In the genomic region with DNA sequence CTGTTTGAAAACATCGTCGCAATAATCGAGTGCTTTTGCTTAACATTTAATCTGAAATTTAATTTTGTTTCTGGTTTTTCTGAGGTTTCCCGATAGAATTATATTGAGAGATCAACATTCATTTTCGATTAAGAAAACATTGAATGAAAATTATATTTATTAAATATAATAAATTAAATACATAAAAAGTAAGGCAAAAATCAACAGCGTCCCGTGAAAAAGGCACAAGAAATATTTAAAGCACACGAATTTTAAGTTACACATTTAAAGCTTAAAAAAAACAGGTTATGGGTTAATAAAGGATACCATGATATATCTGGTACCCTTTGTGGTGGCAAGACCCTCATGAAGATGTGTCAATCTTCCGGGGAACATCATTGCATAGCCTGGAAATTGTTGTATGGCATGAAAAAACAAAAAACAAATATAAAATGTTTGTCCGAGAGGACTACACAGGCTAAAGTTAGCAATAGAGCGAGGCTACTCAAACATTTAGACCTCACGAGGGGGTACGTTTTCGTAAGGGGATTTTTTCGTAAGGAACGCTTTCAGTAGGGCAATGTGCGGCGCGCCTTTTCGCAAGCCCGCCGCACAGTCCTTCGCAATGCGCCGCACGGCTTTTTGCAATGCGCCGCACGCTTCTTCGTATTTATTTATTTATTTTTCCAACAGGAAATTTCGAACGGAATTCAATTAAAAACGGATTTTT, we compare ENCODE assay signal across 3 worm cellular contexts.
TF ChIP-seq lines count a peak whose summit lies in the region.
"Not testable (repeated sequence)": the region's sequence is repeated elsewhere in the genome, so short reads cannot be mapped to it uniquely, and the experiment has no call there.

A gene (minus strand): TSS at position 51 of the 709 bp plus-strand sequence.

TF ChIP-seq in whole organism, L2 larva, 48 proteins besides CTCF, POLR2A, EP300 and RAD21 (continued from another document):
- peak; percentile 74 for TF ChIP-seq C34F6.9 (tag; optimal IDR thresholded peaks at IDR 0.05; lab: Kevin White, UChicago)

TF ChIP-seq in whole organism, L4 larva, 104 proteins besides CTCF, POLR2A, EP300 and RAD21 (continued from another document):
- peak; percentile 94 for TF ChIP-seq tag-97 (GFP tag; IDR thresholded peaks at IDR 0.05; lab: Robert Waterston, UW)
- peak; percentile 83 for TF ChIP-seq unc-130 (GFP tag; optimal IDR thresholded peaks at IDR 0.05; lab: Kevin White, UChicago)
- TF ChIP-seq T26A8.4 (GFP tag; IDR thresholded peaks at IDR 0.05; lab: Robert Waterston, UW) = peak; percentile 99
- peak; percentile 27 for TF ChIP-seq nhr-28 (tag; optimal IDR thresholded peaks at IDR 0.05; lab: Kevin White, UChicago)
- not testable (repeated sequence) for TF ChIP-seq daf-16 (GFP tag; optimal IDR thresholded peaks at IDR 0.05; lab: Kevin White, UChicago)
- peak; percentile 40 for TF ChIP-seq daf-16 (tag; optimal IDR thresholded peaks at IDR 0.05; lab: Kevin White, UChicago)
- TF ChIP-seq nhr-6 (tag; optimal IDR thresholded peaks at IDR 0.05; lab: Kevin White, UChicago) = peak; percentile 69
- TF ChIP-seq F49E8.2 (tag; optimal IDR thresholded peaks at IDR 0.05; lab: Kevin White, UChicago; ENCODE audit: borderline replicate concordance) = peak; percentile 32
- TF ChIP-seq vab-7 (GFP tag; IDR thresholded peaks at IDR 0.05; lab: Robert Waterston, UW) = peak; percentile 100
- peak; percentile 94 for TF ChIP-seq mes-2 (tag; optimal IDR thresholded peaks at IDR 0.05; lab: Kevin White, UChicago; ENCODE audit: poor library complexity, severe bottlenecking)
- peak; percentile 87 for TF ChIP-seq mep-1 (tag; optimal IDR thresholded peaks at IDR 0.05; lab: Kevin White, UChicago)
- peak; percentile 84 for TF ChIP-seq T20F7.1 (GFP tag; optimal IDR thresholded peaks at IDR 0.05; lab: Kevin White, UChicago)
- TF ChIP-seq D1046.2 (GFP tag; IDR thresholded peaks at IDR 0.05; lab: Robert Waterston, UW) = peak; percentile 98
- TF ChIP-seq madf-5 (GFP tag; IDR thresholded peaks at IDR 0.05; lab: Robert Waterston, UW) = peak; percentile 62 to 95; a peak in 2 of 4 replicates
- peak; percentile 99 for TF ChIP-seq ceh-20 (GFP tag; IDR thresholded peaks at IDR 0.05; lab: Robert Waterston, UW)
- TF ChIP-seq hlh-30 (tag; optimal IDR thresholded peaks at IDR 0.05; lab: Kevin White, UChicago; ENCODE audit: insufficient read depth) = peak; percentile 68
- peak; percentile 99 for TF ChIP-seq tra-1 (GFP tag; IDR thresholded peaks at IDR 0.05; lab: Robert Waterston, UW)
- TF ChIP-seq mdt-29 (GFP tag; IDR thresholded peaks at IDR 0.05; lab: Robert Waterston, UW) = peak; percentile 96
- peak; percentile 98 for TF ChIP-seq ctbp-1 (GFP tag; IDR thresholded peaks at IDR 0.05; lab: Robert Waterston, UW)
- peak; percentile 98 for TF ChIP-seq nhr-42 (GFP tag; IDR thresholded peaks at IDR 0.05; lab: Robert Waterston, UW)
- TF ChIP-seq nhr-11 (tag; optimal IDR thresholded peaks at IDR 0.05; lab: Kevin White, UChicago) = peak; percentile 80
- TF ChIP-seq Y48G9A.11 (GFP tag; IDR thresholded peaks at IDR 0.05; lab: Robert Waterston, UW) = peak; percentile 96
- peak; percentile 96 for TF ChIP-seq lin-1 (GFP tag; IDR thresholded peaks at IDR 0.05; lab: Robert Waterston, UW)
- TF ChIP-seq dmd-8 (GFP tag; IDR thresholded peaks at IDR 0.05; lab: Robert Waterston, UW) = peak; percentile 82
- peak; percentile 81 for TF ChIP-seq F44E2.7 (GFP tag; IDR thresholded peaks at IDR 0.05; lab: Robert Waterston, UW)
- TF ChIP-seq nhr-48 (tag; optimal IDR thresholded peaks at IDR 0.05; lab: Kevin White, UChicago) = peak; percentile 57
- peak; percentile 97 for TF ChIP-seq ZK337.2 (GFP tag; IDR thresholded peaks at IDR 0.05; lab: Robert Waterston, UW)
- peak; percentile 94 for TF ChIP-seq madf-9 (GFP tag; conservative IDR thresholded peaks at IDR 0.05; lab: Robert Waterston, UW)
- TF ChIP-seq zfp-3 (GFP tag; conservative IDR thresholded peaks at IDR 0.05; lab: Robert Waterston, UW) = peak; percentile 95
- peak; percentile 71 for TF ChIP-seq hlh-11 (tag; optimal IDR thresholded peaks at IDR 0.05; lab: Kevin White, UChicago)
- peak; percentile 99 for TF ChIP-seq hmg-1.1 (GFP tag; IDR thresholded peaks at IDR 0.05; lab: Robert Waterston, UW)
- peak; percentile 56 for TF ChIP-seq mxl-3 (GFP tag; optimal IDR thresholded peaks at IDR 0.05; lab: Kevin White, UChicago)
- TF ChIP-seq dpl-1 (GFP tag; optimal IDR thresholded peaks at IDR 0.05; lab: Kevin White, UChicago) = peak; percentile 67
- TF ChIP-seq duxl-1 (tag; optimal IDR thresholded peaks at IDR 0.05; lab: Kevin White, UChicago; ENCODE audit: poor library complexity) = peak; percentile 40
- peak; percentile 79 for TF ChIP-seq nhr-102 (tag; optimal IDR thresholded peaks at IDR 0.05; lab: Kevin White, UChicago)
- peak; percentile 94 for TF ChIP-seq nhr-41 (GFP tag; IDR thresholded peaks at IDR 0.05; lab: Robert Waterston, UW)
- TF ChIP-seq daf-19 (GFP tag; conservative IDR thresholded peaks at IDR 0.05; lab: Robert Waterston, UW) = peak; percentile 98
- TF ChIP-seq arid-1 (GFP tag; conservative IDR thresholded peaks at IDR 0.05; lab: Robert Waterston, UW) = peak; percentile 98
- peak in 1 of 2 experiments; percentile 79 for TF ChIP-seq hif-1 (tag; optimal IDR thresholded peaks at IDR 0.05; lab: Kevin White, UChicago)
- peak; percentile 66; the same call in 1 of the 2 replicates for TF ChIP-seq Y105C5A.15 (GFP tag; IDR thresholded peaks at IDR 0.05; lab: Robert Waterston, UW)
- peak; percentile 45 for TF ChIP-seq nhr-77 (tag; optimal IDR thresholded peaks at IDR 0.05; lab: Kevin White, UChicago)
- TF ChIP-seq snpc-1.2 (GFP tag; IDR thresholded peaks at IDR 0.05; lab: Robert Waterston, UW) = peak; percentile 95
- TF ChIP-seq dmd-6 (GFP tag; IDR thresholded peaks at IDR 0.05; lab: Robert Waterston, UW) = peak; percentile 98
- TF ChIP-seq lin-13 (GFP tag; optimal IDR thresholded peaks at IDR 0.05; lab: Kevin White, UChicago) = peak; percentile 81
- peak; percentile 85 for TF ChIP-seq set-16 (GFP tag; IDR thresholded peaks at IDR 0.05; lab: Robert Waterston, UW)
- TF ChIP-seq lim-7 (GFP tag; IDR thresholded peaks at IDR 0.05; lab: Robert Waterston, UW) = peak; percentile 83
- peak; percentile 100 for TF ChIP-seq lin-38 (GFP tag; IDR thresholded peaks at IDR 0.05; lab: Robert Waterston, UW)
- peak; percentile 99 for TF ChIP-seq egl-43 (GFP tag; IDR thresholded peaks at IDR 0.05; lab: Robert Waterston, UW)

TF ChIP-seq in whole organism, late embryonic, 69 proteins besides CTCF, POLR2A, EP300 and RAD21 (continued from another document):
- peak; percentile 75 for TF ChIP-seq tbx-2 (tag; optimal IDR thresholded peaks at IDR 0.05; lab: Kevin White, UChicago)
- peak; percentile 83 for TF ChIP-seq unc-3 (GFP tag; conservative IDR thresholded peaks at IDR 0.05; lab: Robert Waterston, UW)
- TF ChIP-seq unc-3 (tag; optimal IDR thresholded peaks at IDR 0.05; lab: Kevin White, UChicago) = not testable (repeated sequence)
- TF ChIP-seq pqm-1 (tag; optimal IDR thresholded peaks at IDR 0.05; lab: Kevin White, UChicago) = peak; percentile 5
- peak; percentile 36 for TF ChIP-seq elt-2 (tag; optimal IDR thresholded peaks at IDR 0.05; lab: Kevin White, UChicago)
TF ChIP-seq in whole organism, late embryonic: peak in this region for 26; not testable (repeated sequence) for 43.
